Worm (Caenorhabditis elegans) whole organism, late embryonic: ENCODE measurements around the gene rps-21.

Experiments
- Y22D7AL.16 ChIP-seq: sonication (generic microtip); optimal IDR thresholded peaks from 2 replicates; lab custom pipeline; 2016; ENCODE audit warnings: missing genetic modification characterization, missing compliant biosample characterization
- ama-1 ChIP-seq: fragments of 150-350 bp; optimal IDR thresholded peaks from 2 replicates; lab custom pipeline; 2014
- ceh-19 ChIP-seq: fragments of 200-800 bp; sonication (Bioruptor generic); optimal IDR thresholded peaks from 2 replicates; lab custom pipeline; 2018; ENCODE audit warnings: mild to moderate bottlenecking, missing genetic modification characterization, missing compliant biosample characterization
- ceh-24 ChIP-seq: sonication (generic microtip); optimal IDR thresholded peaks from 2 replicates; lab custom pipeline; 2016; ENCODE audit warnings: mild to moderate bottlenecking, missing genetic modification characterization, missing compliant biosample characterization
- elt-2 ChIP-seq: sonication (generic microtip); optimal IDR thresholded peaks from 2 replicates; lab custom pipeline; 2016; ENCODE audit warnings: missing genetic modification reagents, missing genetic modification characterization, missing compliant biosample characterization
- gmeb-2 ChIP-seq: sonication (generic microtip); optimal IDR thresholded peaks from 2 replicates; lab custom pipeline; 2016; ENCODE audit warnings: missing genetic modification characterization, inconsistent platforms, missing compliant biosample characterization
- hlh-30 ChIP-seq: sonication (generic microtip); optimal IDR thresholded peaks from 2 replicates; lab custom pipeline; 2017; ENCODE audit warnings: antibody characterized with exemption, missing genetic modification characterization, missing compliant biosample characterization; ENCODE audit not compliant: insufficient read depth
- hlh-6 ChIP-seq: sonication (generic microtip); optimal IDR thresholded peaks from 2 replicates; lab custom pipeline; 2016; ENCODE audit warnings: missing genotype, missing genetic modification characterization, missing compliant biosample characterization
- hlh-8 ChIP-seq: sonication (generic microtip); optimal IDR thresholded peaks from 2 replicates; lab custom pipeline; 2016; ENCODE audit warnings: missing genotype, missing genetic modification characterization, missing compliant biosample characterization
- lin-11 ChIP-seq: fragments of 200-800 bp; sonication (Bioruptor generic); optimal IDR thresholded peaks from 2 replicates; lab custom pipeline; 2018; ENCODE audit warnings: mild to moderate bottlenecking, missing genetic modification characterization, missing compliant biosample characterization
- madf-2 ChIP-seq: sonication (generic microtip); optimal IDR thresholded peaks from 2 replicates; lab custom pipeline; 2017; ENCODE audit warnings: missing genetic modification characterization, missing compliant biosample characterization
- pag-3 ChIP-seq: sonication (generic microtip); optimal IDR thresholded peaks from 2 replicates; lab custom pipeline; 2016; ENCODE audit warnings: missing compliant biosample characterization, missing genetic modification characterization, borderline replicate concordance
- pha-2 ChIP-seq: sonication (generic microtip); optimal IDR thresholded peaks from 2 replicates; lab custom pipeline; 2017; ENCODE audit warnings: mild to moderate bottlenecking, missing genetic modification characterization, missing compliant biosample characterization
- tbx-7 ChIP-seq: sonication (generic microtip); optimal IDR thresholded peaks from 2 replicates; lab custom pipeline; 2016; ENCODE audit warnings: missing genotype, missing genetic modification characterization, missing compliant biosample characterization

DNA sequence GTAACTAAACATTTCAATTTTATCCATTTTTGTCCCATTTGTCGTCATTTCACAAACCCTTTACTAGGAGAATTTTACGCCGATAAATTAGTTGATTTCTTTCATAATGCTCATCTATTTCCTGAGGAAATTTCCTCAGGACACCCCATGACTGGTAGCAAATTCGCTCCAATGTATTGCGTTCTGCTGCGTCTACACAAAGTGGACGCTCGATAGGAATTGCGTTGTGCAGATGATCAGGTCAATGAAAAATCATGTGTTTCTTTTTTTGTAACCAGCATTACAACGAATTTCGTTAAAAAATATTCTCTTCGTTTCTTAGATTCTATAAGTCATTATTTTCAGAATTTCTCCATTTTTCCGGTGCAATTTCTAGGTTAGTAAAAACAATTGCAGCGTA is 7.6 kb downstream of the rps-21 start, which contains the start of gene epg-4:
- no peak for TF ChIP-seq gmeb-2 (tag; lab: Kevin White, UChicago)
- no peak for TF ChIP-seq pag-3 (tag; lab: Kevin White, UChicago)
- TF ChIP-seq Y22D7AL.16 (tag; lab: Kevin White, UChicago): no peak
- no peak for TF ChIP-seq hlh-8 (tag; lab: Kevin White, UChicago)
- no peak for TF ChIP-seq hlh-6
- TF ChIP-seq ceh-19 (GFP tag; lab: Kevin White, UChicago): no peak
- TF ChIP-seq lin-11: no peak
- TF ChIP-seq elt-2 (tag; lab: Kevin White, UChicago): no peak
- TF ChIP-seq pha-2 (tag; lab: Kevin White, UChicago): no peak
- no peak for TF ChIP-seq madf-2 (tag; lab: Kevin White, UChicago)
- peak; percentile 91 for TF ChIP-seq hlh-30 (tag; lab: Kevin White, UChicago)
- no peak for TF ChIP-seq tbx-7
- no peak for TF ChIP-seq ceh-24 (tag; lab: Kevin White, UChicago)
- no peak for TF ChIP-seq ama-1 (lab: Kevin White, UChicago)
